Fruit fly (Drosophila melanogaster): ENCODE results near the gene CG33509.

Gene CG33509

DNA sequence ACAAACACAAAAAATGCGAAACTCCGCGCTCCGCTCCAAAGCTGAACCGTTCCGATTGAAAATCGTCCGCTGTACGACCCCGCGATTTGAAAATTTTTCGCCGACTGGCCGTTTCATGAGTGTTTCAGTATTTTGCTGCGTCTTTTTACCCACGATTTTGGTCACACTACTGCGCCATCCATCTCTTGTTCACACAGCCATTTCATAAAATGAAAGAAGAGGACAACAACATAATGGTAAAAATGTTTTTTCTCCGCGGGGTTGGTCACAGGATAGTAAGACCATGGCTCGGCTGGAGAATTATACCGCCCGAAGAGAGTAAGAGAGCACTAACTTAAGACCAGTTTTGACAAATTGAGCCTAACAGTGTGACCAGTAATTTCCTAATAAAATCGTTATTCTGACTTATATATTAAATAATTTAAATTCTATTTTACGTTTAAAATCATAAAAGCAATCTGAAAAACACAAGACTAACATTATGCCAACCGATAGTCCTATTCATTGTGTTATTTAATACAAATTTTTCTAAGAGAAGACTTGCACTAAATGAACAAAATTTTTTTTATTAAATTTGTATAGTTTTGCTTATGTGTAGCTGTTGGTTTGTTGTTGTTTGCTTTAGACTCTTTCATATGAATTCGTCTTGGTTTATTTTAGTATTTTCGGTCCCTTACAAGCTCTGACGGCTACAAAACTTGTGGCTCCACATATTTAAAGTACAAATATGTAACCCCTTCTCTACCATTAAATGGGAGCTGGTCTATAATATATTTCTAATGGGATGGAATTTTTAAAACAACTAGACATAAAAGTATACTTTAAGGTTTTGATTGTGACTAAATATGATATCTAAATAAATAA lies 34.2 kb downstream of the CG33509 start, which contains the start of gene CG42238 (continued):
- no peak for TF ChIP-seq dmrt93B (GFP tag; optimal IDR thresholded peaks at IDR 0.05)
- no peak for TF ChIP-seq GATAd (GFP tag; optimal IDR thresholded peaks at IDR 0.05)
- no peak for TF ChIP-seq Mio (GFP tag; optimal IDR thresholded peaks at IDR 0.05)
- no peak for TF ChIP-seq h (GFP tag; optimal IDR thresholded peaks at IDR 0.05)
- TF ChIP-seq N (GFP tag; optimal IDR thresholded peaks at IDR 0.05): no peak
- no peak for TF ChIP-seq pan (optimal IDR thresholded peaks at IDR 0.05)
- TF ChIP-seq Dfd (GFP tag; optimal IDR thresholded peaks at IDR 0.05): no peak
- TF ChIP-seq CrebA (GFP tag; optimal IDR thresholded peaks at IDR 0.05; ENCODE audit: borderline replicate concordance): no peak
- no peak for TF ChIP-seq lola (GFP tag; optimal IDR thresholded peaks at IDR 0.05)
- TF ChIP-seq Jra (GFP tag; optimal IDR thresholded peaks at IDR 0.05): no peak

- TF ChIP-seq lola (GFP tag; optimal IDR thresholded peaks at IDR 0.05): no peak
Measured at dm6 chr2L:21040719-21041118, 45.6 kb downstream of the CG33509 start.

- TF ChIP-seq N (GFP tag; optimal IDR thresholded peaks at IDR 0.05) (no peak), OdsH (GFP tag; optimal IDR thresholded peaks at IDR 0.05) (no peak), dmrt93B (GFP tag; optimal IDR thresholded peaks at IDR 0.05) (no peak), dl (GFP tag; optimal IDR thresholded peaks at IDR 0.05; ENCODE audit: insufficient read depth in 1 of 2, partially characterized antibody in 2 of 2) (no peak), usp (GFP tag; optimal IDR thresholded peaks at IDR 0.05) (no peak), GATAd (GFP tag; optimal IDR thresholded peaks at IDR 0.05) (no peak), h (GFP tag; optimal IDR thresholded peaks at IDR 0.05) (no peak), Jra (GFP tag; optimal IDR thresholded peaks at IDR 0.05) (no peak), tai (GFP tag; optimal IDR thresholded peaks at IDR 0.05) (no peak), Mio (GFP tag; optimal IDR thresholded peaks at IDR 0.05) (no peak), HLH106 (tag; optimal IDR thresholded peaks at IDR 0.05) (no peak)
Measured at dm6 chr2L:21039569-21040159, 46.6 kb downstream of the CG33509 start.

- peak; percentile 5 for TF ChIP-seq fru (GFP tag; optimal IDR thresholded peaks at IDR 0.05)
- TF ChIP-seq ey (GFP tag; optimal IDR thresholded peaks at IDR 0.05): peak; percentile 6
- peak; percentile 14 for TF ChIP-seq h (GFP tag; optimal IDR thresholded peaks at IDR 0.05)
- no peak for TF ChIP-seq Abd-B (GFP tag; optimal IDR thresholded peaks at IDR 0.05)
- TF ChIP-seq brk (GFP tag; optimal IDR thresholded peaks at IDR 0.05): no peak
- TF ChIP-seq foxo (GFP tag; optimal IDR thresholded peaks at IDR 0.05): peak in 1 of 2 experiments; percentile 30
- peak; percentile 33 for TF ChIP-seq sv (GFP tag; optimal IDR thresholded peaks at IDR 0.05)
- peak; percentile 29 for TF ChIP-seq rgr (GFP tag; optimal IDR thresholded peaks at IDR 0.05)
Measured at dm6 chr2L:21038723-21039122, 47.6 kb downstream of the CG33509 start.

DNA sequence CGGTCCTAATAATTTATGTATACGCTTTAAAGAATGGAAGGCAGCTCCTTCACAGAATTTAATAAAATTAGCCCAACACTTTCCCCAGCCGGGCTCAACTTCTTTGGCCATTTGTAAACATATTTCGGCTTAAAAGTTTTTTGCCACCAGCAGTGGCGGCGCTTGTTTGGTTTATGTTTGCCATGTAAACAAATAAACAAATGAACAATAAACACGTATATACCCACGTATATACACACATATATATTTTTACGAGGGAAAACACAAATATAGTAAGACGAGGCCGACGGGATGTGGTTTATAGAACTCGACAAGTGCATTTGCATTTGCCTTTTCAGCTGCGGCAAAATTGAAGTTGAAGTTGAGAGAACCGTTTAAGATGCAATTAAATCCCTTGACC lies 48.6 kb downstream of the CG33509 start:
- TF ChIP-seq foxo (GFP tag; optimal IDR thresholded peaks at IDR 0.05): no peak
- TF ChIP-seq woc (GFP tag; optimal IDR thresholded peaks at IDR 0.05): no peak
- no peak for TF ChIP-seq Hr83 (GFP tag; optimal IDR thresholded peaks at IDR 0.05; ENCODE audit: poor library complexity, severe bottlenecking)
- TF ChIP-seq sage (GFP tag; optimal IDR thresholded peaks at IDR 0.05): no peak
- TF ChIP-seq usp (GFP tag; optimal IDR thresholded peaks at IDR 0.05): no peak
- TF ChIP-seq dmrt93B (GFP tag; optimal IDR thresholded peaks at IDR 0.05): no peak
- TF ChIP-seq CG9705 (GFP tag; optimal IDR thresholded peaks at IDR 0.05): no peak
- TF ChIP-seq Myc (optimal IDR thresholded peaks at IDR 0.05): no peak
- no peak for TF ChIP-seq tai (GFP tag; optimal IDR thresholded peaks at IDR 0.05)
- no peak for TF ChIP-seq Hnf4 (GFP tag; optimal IDR thresholded peaks at IDR 0.05)
- no peak for TF ChIP-seq psq (GFP tag; optimal IDR thresholded peaks at IDR 0.05)
- TF ChIP-seq lola (GFP tag; optimal IDR thresholded peaks at IDR 0.05): no peak
- no peak for TF ChIP-seq dsf (GFP tag; optimal IDR thresholded peaks at IDR 0.05; ENCODE audit: borderline replicate concordance)

Measured in whole organism, wandering third instar larva.